Worm (Caenorhabditis elegans) whole organism, early embryonic: Measurements from ENCODE around the gene K02E11.6.

Experiments
- B0310.2 ChIP-seq: sonication (generic microtip); optimal IDR thresholded peaks from 2 replicates; lab custom pipeline; 2016; ENCODE audit warnings: mild to moderate bottlenecking, missing genetic modification characterization, missing compliant biosample characterization
- F13C5.2 ChIP-seq: sonication (generic microtip); optimal IDR thresholded peaks from 2 replicates; lab custom pipeline; 2017; ENCODE audit warnings: mild to moderate bottlenecking, missing genetic modification characterization, inconsistent platforms, missing compliant biosample characterization
- aly-1 ChIP-seq: sonication (generic microtip); optimal IDR thresholded peaks from 2 replicates; lab custom pipeline; 2016; ENCODE audit warnings: missing genetic modification characterization, missing compliant biosample characterization
- ama-1 ChIP-seq: fragments of 150-350 bp; optimal IDR thresholded peaks from 2 replicates; lab custom pipeline; 2014
- ceh-13 ChIP-seq: fragments of 200-800 bp; sonication (Bioruptor generic); optimal IDR thresholded peaks from 2 replicates; lab custom pipeline; 2018; ENCODE audit warnings: mild to moderate bottlenecking, missing genetic modification characterization, missing compliant biosample characterization
- ceh-36 ChIP-seq: sonication (generic microtip); optimal IDR thresholded peaks from 2 replicates; lab custom pipeline; 2016; ENCODE audit warnings: missing genetic modification characterization, inconsistent platforms, missing compliant biosample characterization
- ets-7 ChIP-seq: sonication (generic microtip); optimal IDR thresholded peaks from 2 replicates; lab custom pipeline; 2016; ENCODE audit warnings: missing genotype, missing genetic modification characterization, missing compliant biosample characterization
- flt-1 ChIP-seq: fragments of 200-800 bp; sonication (Bioruptor generic); IDR thresholded peaks from 2 replicates; pipeline ENCODE4 v1.3.6; 2022; ENCODE audit warnings: missing genetic modification characterization, missing compliant biosample characterization
- hmbx-1 ChIP-seq: sonication (generic microtip); optimal IDR thresholded peaks from 2 replicates; lab custom pipeline; 2016; ENCODE audit warnings: mild to moderate bottlenecking, missing genetic modification characterization, missing compliant biosample characterization
- hmg-4 ChIP-seq: fragments of 200-800 bp; sonication (Bioruptor generic); optimal IDR thresholded peaks from 2 replicates; lab custom pipeline; 2018; ENCODE audit warnings: mild to moderate bottlenecking, missing genetic modification characterization, missing compliant biosample characterization
- hnd-1 ChIP-seq: sonication (generic microtip); optimal IDR thresholded peaks from 2 replicates; lab custom pipeline; 2016; ENCODE audit warnings: missing genetic modification characterization, missing compliant biosample characterization
- pes-1 ChIP-seq: fragments of 200-800 bp; sonication (Bioruptor generic); IDR thresholded peaks from 2 replicates; pipeline ENCODE4 v1.3.6; 2022; ENCODE audit warnings: missing genetic modification reagents, missing genetic modification characterization, missing compliant biosample characterization
- scrt-1 ChIP-seq: fragments of 200-800 bp; sonication (Bioruptor generic); IDR thresholded peaks from 2 replicates; pipeline ENCODE4 v1.3.6; 2022; ENCODE audit warnings: missing genetic modification characterization, missing compliant biosample characterization
- sea-1 ChIP-seq: fragments of 200-800 bp; sonication (Bioruptor generic); conservative IDR thresholded peaks from 2 replicates; pipeline ENCODE4 v1.3.6; 2022; ENCODE audit warnings: missing genetic modification characterization, missing compliant biosample characterization
- tbx-11 ChIP-seq: fragments of 200-800 bp; sonication (Bioruptor generic); IDR thresholded peaks from 2 replicates; pipeline ENCODE4 v1.3.6; 2022; ENCODE audit warnings: missing genetic modification characterization, missing compliant biosample characterization
- tbx-37 ChIP-seq: fragments of 200-800 bp; sonication (Bioruptor generic); conservative IDR thresholded peaks from 2 replicates; pipeline ENCODE4 v1.3.6; 2022; ENCODE audit warnings: missing genetic modification reagents, missing genetic modification characterization, missing compliant biosample characterization
- tra-4 ChIP-seq: sonication (generic microtip); optimal IDR thresholded peaks from 2 replicates; lab custom pipeline; 2017; ENCODE audit warnings: missing genetic modification characterization, missing compliant biosample characterization

K02E11.6 gene

ce11 chrV:14252025-14252424 lies 3.4 kb downstream of the K02E11.6 start, which contains the start of gene K02E11.5:
Gene K02E11.5, plus strand, starts transcription at chrV:14252325.
- TF ChIP-seq hnd-1 (no peak), pes-1 (GFP tag; lab: Robert Waterston, UW) (no peak), B0310.2 (tag; lab: Kevin White, UChicago) (no peak), ama-1 (lab: Kevin White, UChicago) (no peak), tbx-11 (no peak), ceh-36 (tag; lab: Kevin White, UChicago) (no peak), F13C5.2 (no peak), tbx-37 (no peak), sea-1 (no peak), hmbx-1 (tag; lab: Kevin White, UChicago) (no peak), aly-1 (tag; lab: Kevin White, UChicago) (no peak), scrt-1 (no peak), flt-1 (GFP tag; lab: Robert Waterston, UW) (no peak), tra-4 (tag; lab: Kevin White, UChicago) (no peak), hmg-4 (no peak), ceh-13 (GFP tag; lab: Kevin White, UChicago) (no peak), ets-7 (no peak)

DNA sequence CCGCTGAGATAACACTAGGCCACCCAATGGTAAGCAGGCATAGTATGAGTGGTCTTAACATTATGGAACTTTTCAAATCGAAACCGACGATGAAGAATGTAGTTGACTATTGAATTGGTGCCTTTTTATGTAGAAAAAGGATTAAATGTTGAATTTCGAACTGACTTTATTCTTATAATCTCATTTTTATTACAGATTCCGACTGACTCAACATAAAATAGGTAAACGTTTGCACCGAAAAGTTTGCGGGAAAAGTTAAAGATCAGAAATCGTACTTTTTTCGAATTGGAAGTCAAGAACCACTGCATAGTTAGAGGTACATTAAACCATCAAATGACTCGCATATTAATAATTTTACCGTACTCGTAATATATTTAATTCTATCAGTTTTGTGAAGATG lies 5.6 kb downstream of the K02E11.6 start, which contains the start of gene K02E11.7:
K02E11.7 (minus strand) TSS at position 101 of the 400 bp plus-strand sequence.
- no peak for TF ChIP-seq aly-1 (tag; lab: Kevin White, UChicago)
- no peak for TF ChIP-seq F13C5.2
- no peak for TF ChIP-seq pes-1 (GFP tag; lab: Robert Waterston, UW)
- TF ChIP-seq hmbx-1 (tag; lab: Kevin White, UChicago) = no peak

ce11 chrV:14256813-14257212 lies 8.2 kb downstream of the K02E11.6 start, which contains the start of gene sre-8:
Gene sre-8, plus strand, starts transcription at chrV:14257113.
- no peak for TF ChIP-seq sea-1
- TF ChIP-seq ets-7 = no peak
- TF ChIP-seq flt-1 (GFP tag; lab: Robert Waterston, UW) = no peak
- no peak for TF ChIP-seq tra-4 (tag; lab: Kevin White, UChicago)
- no peak for TF ChIP-seq ceh-36 (tag; lab: Kevin White, UChicago)
- no peak for TF ChIP-seq ama-1 (lab: Kevin White, UChicago)
- no peak for TF ChIP-seq ceh-13 (GFP tag; lab: Kevin White, UChicago)
- no peak for TF ChIP-seq tbx-11
- TF ChIP-seq B0310.2 (tag; lab: Kevin White, UChicago) = no peak
- no peak for TF ChIP-seq tbx-37

ce11 chrV:14260831-14261230 lies 12.2 kb downstream of the K02E11.6 start, which contains the start of gene F40G12.2:
Gene F40G12.2, minus strand, starts transcription at chrV:14260931.
- TF ChIP-seq tbx-37 (no peak), ama-1 (lab: Kevin White, UChicago) (no peak), hnd-1 (no peak), scrt-1 (no peak), sea-1 (no peak), B0310.2 (tag; lab: Kevin White, UChicago) (no peak), ceh-36 (tag; lab: Kevin White, UChicago) (no peak), tbx-11 (no peak), aly-1 (tag; lab: Kevin White, UChicago) (no peak), hmbx-1 (tag; lab: Kevin White, UChicago) (no peak), tra-4 (tag; lab: Kevin White, UChicago) (no peak), ets-7 (no peak), pes-1 (GFP tag; lab: Robert Waterston, UW) (no peak), ceh-13 (GFP tag; lab: Kevin White, UChicago) (no peak), F13C5.2 (no peak), hmg-4 (no peak), flt-1 (GFP tag; lab: Robert Waterston, UW) (no peak)

DNA sequence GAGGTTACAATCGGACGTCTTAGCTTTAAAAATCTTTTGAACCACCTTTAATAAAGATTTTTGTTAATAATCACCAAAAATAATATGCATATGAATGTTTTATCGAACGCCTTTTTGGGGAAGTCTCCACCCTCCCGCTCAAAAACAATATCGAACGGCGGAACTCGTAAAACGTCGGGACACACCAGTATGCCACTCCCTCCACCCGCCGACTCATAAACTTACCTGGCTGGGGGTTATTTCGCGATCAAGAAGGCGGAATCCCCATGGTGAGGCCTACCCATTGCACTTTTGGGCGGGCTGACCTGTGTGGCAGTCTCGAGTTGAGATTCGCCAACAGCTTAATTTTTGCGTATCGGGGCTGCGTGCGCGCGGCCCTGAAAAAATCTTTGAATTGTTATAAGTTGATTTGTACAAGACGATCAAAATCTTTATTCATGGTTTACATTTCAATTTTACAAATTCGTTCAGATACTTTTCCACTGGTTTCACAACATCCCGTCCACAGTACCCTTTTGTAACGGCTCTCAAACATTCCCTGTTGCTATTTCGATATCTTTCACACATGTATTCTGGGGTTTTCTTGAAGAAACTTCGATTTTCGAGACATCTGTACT lies 18.8 kb downstream of the K02E11.6 start:
- TF ChIP-seq hmbx-1 (tag; lab: Kevin White, UChicago) = no peak
- TF ChIP-seq ama-1 (lab: Kevin White, UChicago) = no peak
- no peak for TF ChIP-seq hnd-1
- no peak for TF ChIP-seq scrt-1
- TF ChIP-seq F13C5.2 = no peak
- TF ChIP-seq pes-1 (GFP tag; lab: Robert Waterston, UW) = no peak
- no peak for TF ChIP-seq aly-1 (tag; lab: Kevin White, UChicago)
- TF ChIP-seq hmg-4 = no peak

ce11 chrV:14268616-14269015 lies 20.0 kb downstream of the K02E11.6 start, which contains the start of gene F40G12.4:
Gene F40G12.4, minus strand, starts transcription at chrV:14268716.
- TF ChIP-seq tbx-37 (no peak), sea-1 (no peak), hmg-4 (no peak), F13C5.2 (no peak), flt-1 (GFP tag; lab: Robert Waterston, UW) (no peak), ceh-36 (tag; lab: Kevin White, UChicago) (no peak), scrt-1 (no peak), aly-1 (tag; lab: Kevin White, UChicago) (no peak), tbx-11 (no peak), ceh-13 (GFP tag; lab: Kevin White, UChicago) (no peak), ama-1 (lab: Kevin White, UChicago) (no peak), ets-7 (no peak), B0310.2 (tag; lab: Kevin White, UChicago) (no peak), pes-1 (GFP tag; lab: Robert Waterston, UW) (no peak), tra-4 (tag; lab: Kevin White, UChicago) (no peak)

DNA sequence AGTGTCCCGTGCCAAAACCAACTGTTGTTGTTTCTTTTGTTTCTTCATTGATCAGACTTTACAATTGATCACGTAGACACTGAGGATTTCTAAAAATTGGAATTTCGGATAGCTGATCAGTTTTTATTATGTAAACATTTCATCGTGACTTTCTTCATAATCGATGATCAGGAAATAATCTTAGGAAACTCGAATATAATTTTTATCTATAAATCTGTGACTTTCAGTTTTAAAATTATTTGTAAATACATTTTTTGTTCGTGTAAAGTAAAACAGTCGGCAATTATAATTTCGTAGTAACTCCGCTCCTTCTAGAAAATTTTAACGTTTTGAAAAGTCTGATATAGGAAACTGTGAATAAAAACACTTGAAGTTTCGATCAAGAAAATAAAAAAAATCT lies 22.1 kb downstream of the K02E11.6 start, which contains the start of gene F40G12.5:
F40G12.5 (minus strand) TSS at position 101 of the 400 bp plus-strand sequence.
- no peak for TF ChIP-seq B0310.2 (tag; lab: Kevin White, UChicago)
- TF ChIP-seq ceh-13 (GFP tag; lab: Kevin White, UChicago) = no peak
- no peak for TF ChIP-seq F13C5.2
- no peak for TF ChIP-seq flt-1 (GFP tag; lab: Robert Waterston, UW)
- TF ChIP-seq tbx-37 = no peak
- TF ChIP-seq sea-1 = no peak
- no peak for TF ChIP-seq scrt-1
- TF ChIP-seq ceh-36 (tag; lab: Kevin White, UChicago) = no peak
- no peak for TF ChIP-seq hnd-1
- no peak for TF ChIP-seq hmg-4
- no peak for TF ChIP-seq ets-7
- no peak for TF ChIP-seq aly-1 (tag; lab: Kevin White, UChicago)
- TF ChIP-seq ama-1 (lab: Kevin White, UChicago) = no peak
- no peak for TF ChIP-seq tra-4 (tag; lab: Kevin White, UChicago)
- TF ChIP-seq hmbx-1 (tag; lab: Kevin White, UChicago) = no peak
- TF ChIP-seq pes-1 (GFP tag; lab: Robert Waterston, UW) = no peak
- TF ChIP-seq tbx-11 = no peak
